Fruit fly (Drosophila melanogaster) whole organism, adult: ENCODE measurements around the gene CG10041.

Source experiments
- CG5204 ChIP-seq: fragments of 200-800 bp; sonication (Bioruptor generic); optimal IDR thresholded peaks from 2 replicates; lab custom pipeline; 2016; ENCODE audit warnings: missing biosample characterization, missing genetic modification characterization
- Clk ChIP-seq: fragments of 200-800 bp; sonication (Bioruptor generic); optimal IDR thresholded peaks from 2 replicates; lab custom pipeline; 2017; ENCODE audit warnings: missing biosample characterization, missing genetic modification characterization
- ovo ChIP-seq: fragments of 200-800 bp; sonication (Bioruptor generic); optimal IDR thresholded peaks from 2 replicates; lab custom pipeline; 2016; ENCODE audit warnings: missing biosample characterization, missing genetic modification characterization

DNA sequence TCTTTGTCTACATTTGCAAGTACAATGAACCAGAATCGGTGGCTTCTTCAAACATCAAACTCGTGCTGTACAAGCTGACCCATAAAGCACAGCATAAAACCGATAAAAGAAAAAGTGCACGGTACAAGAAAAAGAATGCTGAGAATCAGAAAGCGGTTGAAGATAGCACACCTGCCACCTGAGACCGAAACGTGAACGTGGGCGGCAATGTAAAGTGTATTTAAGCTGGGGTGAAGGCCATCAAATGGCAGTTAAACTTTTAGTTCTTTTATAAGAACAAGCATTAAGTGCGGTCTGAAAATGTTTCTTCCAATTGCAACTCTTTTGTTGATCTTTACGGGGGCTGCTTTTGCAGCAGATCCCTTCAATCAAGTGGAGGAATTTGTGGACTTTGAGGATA, 40.9 kb downstream of the CG10041 start, which contains the start of gene CG4066:
- no peak for TF ChIP-seq ovo (GFP tag; lab: Kevin White, UChicago)
- no peak for TF ChIP-seq CG5204 (GFP tag; lab: Kevin White, UChicago)
- no peak for TF ChIP-seq Clk (GFP tag; lab: Kevin White, UChicago)
